Worm (Caenorhabditis elegans): ENCODE measurements around the gene kcnl-4.

- no peak for TF ChIP-seq unc-62 (GFP tag; optimal IDR thresholded peaks at IDR 0.05)
- no peak for TF ChIP-seq ZK546.5 (tag; optimal IDR thresholded peaks at IDR 0.05)
- no peak for TF ChIP-seq nhr-25 (tag; optimal IDR thresholded peaks at IDR 0.05)
Observed at ce11 chrV:14481987-14482386, 48.9 kb upstream of the kcnl-4 start, which contains the start of gene R02D5.10.
